Fruit fly (Drosophila melanogaster): ENCODE measurements around the gene Nelf-A.

Nelf-A gene

DNA sequence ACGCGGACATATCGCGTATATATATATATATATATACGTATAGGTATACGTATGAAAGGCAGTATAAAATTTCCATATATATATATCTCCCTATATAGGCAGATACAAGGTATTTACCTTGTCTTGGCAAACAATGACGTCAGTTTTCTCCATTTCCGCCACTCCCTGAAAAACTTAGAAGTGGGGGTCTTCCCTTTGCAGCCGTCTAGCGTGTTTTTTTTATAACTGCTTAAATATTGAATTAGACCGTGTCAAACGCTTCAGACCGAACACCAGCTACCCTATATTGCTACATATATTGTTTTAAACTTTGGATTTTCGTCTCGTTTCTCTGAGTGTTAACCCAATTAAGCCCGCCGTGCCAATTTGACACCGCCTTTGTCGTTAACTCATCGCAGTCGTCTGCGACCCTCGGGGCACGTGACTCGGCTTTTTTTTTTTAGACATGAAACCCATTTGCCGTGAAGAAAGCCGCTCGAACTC, 46.8 kb upstream of the Nelf-A start (continued):
- TF ChIP-seq CG10366 (GFP tag; IDR thresholded peaks at IDR 0.05) (no peak; the same call in 1 of the 2 replicates), CG5180 (GFP tag; optimal IDR thresholded peaks at IDR 0.05) (peak; percentile 13), cas (GFP tag; IDR thresholded peaks at IDR 0.05) (no peak), Rx (GFP tag; IDR thresholded peaks at IDR 0.05) (no peak), CG10321 (GFP tag; IDR thresholded peaks at IDR 0.05) (no peak), CG2678 (tag; optimal IDR thresholded peaks at IDR 0.05) (peak; percentile 63), Kr (GFP tag; optimal IDR thresholded peaks at IDR 0.05) (no peak), CG12659 (GFP tag; optimal IDR thresholded peaks at IDR 0.05) (peak; percentile 23), CG18599 (GFP tag; optimal IDR thresholded peaks at IDR 0.05) (peak; percentile 76), Vsx1 (GFP tag; optimal IDR thresholded peaks at IDR 0.05) (no peak), CG15011 (GFP tag; optimal IDR thresholded peaks at IDR 0.05) (peak; percentile 31), ci (GFP tag; IDR thresholded peaks at IDR 0.05) (peak; percentile 50; the same call in 1 of the 3 replicates), Mad (GFP tag; optimal IDR thresholded peaks at IDR 0.05) (no peak), CG11504 (tag; optimal IDR thresholded peaks at IDR 0.05) (peak; percentile 28), Hr51 (GFP tag; optimal IDR thresholded peaks at IDR 0.05) (peak in 1 of 2 experiments; percentile 3), CG14441 (GFP tag; IDR thresholded peaks at IDR 0.05) (peak; percentile 62), nau (GFP tag; optimal IDR thresholded peaks at IDR 0.05) (peak; percentile 5), CG14710 (tag; optimal IDR thresholded peaks at IDR 0.05) (peak; percentile 27)

DNA sequence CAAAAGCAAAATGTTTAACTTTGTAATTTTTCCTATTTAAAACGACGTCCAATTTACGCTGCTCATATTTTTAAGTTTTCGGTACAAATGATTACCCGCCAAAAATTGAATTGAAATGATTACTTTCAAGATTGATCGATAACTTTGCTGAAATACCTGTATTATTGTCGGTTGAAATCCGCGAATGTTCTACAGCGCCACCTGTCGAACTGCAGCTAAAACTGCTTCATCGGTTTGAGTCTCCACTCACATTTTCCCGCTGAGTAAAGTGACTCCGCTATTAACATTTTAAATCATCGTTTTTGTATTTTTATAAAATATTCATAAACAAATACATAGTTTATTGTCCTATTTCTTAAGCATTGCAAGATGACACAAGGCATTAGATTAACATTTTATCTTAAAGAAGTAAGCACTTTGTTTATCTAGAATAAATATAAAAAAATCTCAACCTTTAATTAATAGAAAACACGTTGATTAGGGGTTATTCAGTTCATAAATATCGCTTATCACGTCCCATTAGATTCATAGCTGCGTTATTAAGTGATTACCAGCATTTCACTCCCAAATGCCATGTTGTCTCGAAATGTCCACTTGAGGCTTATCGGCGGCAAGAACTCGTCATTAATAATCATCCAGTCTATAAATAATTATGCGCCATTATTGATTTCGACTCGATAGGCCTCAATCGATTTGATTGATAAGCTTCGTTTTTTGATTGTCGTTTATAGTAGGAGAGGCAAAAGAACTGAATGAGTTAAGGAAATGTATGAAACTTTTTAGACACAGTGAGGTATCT, 43.7 kb upstream of the Nelf-A start:
- TF ChIP-seq CG31365 (tag; optimal IDR thresholded peaks at IDR 0.05), result peak; percentile 90
- TF ChIP-seq grn (GFP tag; optimal IDR thresholded peaks at IDR 0.05), result peak; percentile 90
- peak; percentile 43; the same call in 1 of the 2 replicates for TF ChIP-seq CG32532 (GFP tag; IDR thresholded peaks at IDR 0.05)
- peak; percentile 13 for TF ChIP-seq BtbVII (GFP tag; optimal IDR thresholded peaks at IDR 0.05)
- TF ChIP-seq CG2116 (GFP tag; optimal IDR thresholded peaks at IDR 0.05), result peak; percentile 42
- TF ChIP-seq trem (tag; optimal IDR thresholded peaks at IDR 0.05), result peak; percentile 20
- TF ChIP-seq CTCF (GFP tag; optimal IDR thresholded peaks at IDR 0.05), result peak; percentile 97
- TF ChIP-seq lab (GFP tag; optimal IDR thresholded peaks at IDR 0.05), result peak; percentile 12
- peak; percentile 45; the same call in 1 of the 2 replicates for TF ChIP-seq sob (GFP tag; IDR thresholded peaks at IDR 0.05)
- peak; percentile 51 for TF ChIP-seq CG2678 (tag; optimal IDR thresholded peaks at IDR 0.05)
- TF ChIP-seq Scr (GFP tag; IDR thresholded peaks at IDR 0.05; ENCODE audit: partially characterized antibody), result peak; percentile 43; the same call in 1 of the 2 replicates
- TF ChIP-seq CG17568 (GFP tag; optimal IDR thresholded peaks at IDR 0.05), result no peak
- TF ChIP-seq Xrp1 (GFP tag; IDR thresholded peaks at IDR 0.05), result peak; percentile 17; the same call in 1 of the 2 replicates
- TF ChIP-seq ranshi (GFP tag; IDR thresholded peaks at IDR 0.05), result no peak
- 0 out of 3 replicates have a peak, but pooled peaks have one; percentile 41 for TF ChIP-seq vnd (GFP tag; IDR thresholded peaks at IDR 0.05; ENCODE audit: partially characterized antibody)
- no peak for TF ChIP-seq CrebB (tag; optimal IDR thresholded peaks at IDR 0.05)
- TF ChIP-seq unc-4 (GFP tag; IDR thresholded peaks at IDR 0.05; ENCODE audit: partially characterized antibody), result peak; percentile 43; the same call in 1 of the 2 replicates
- no peak for TF ChIP-seq lmd (GFP tag; IDR thresholded peaks at IDR 0.05)
- peak; percentile 88 for TF ChIP-seq E2f2 (GFP tag; IDR thresholded peaks at IDR 0.05)
- TF ChIP-seq Rfx (GFP tag; IDR thresholded peaks at IDR 0.05), result peak; percentile 67
- TF ChIP-seq CG15514 (GFP tag; optimal IDR thresholded peaks at IDR 0.05), result peak; percentile 40
- TF ChIP-seq bbx (GFP tag; IDR thresholded peaks at IDR 0.05; ENCODE audit: partially characterized antibody), result peak; percentile 51
- TF ChIP-seq pzg (GFP tag; optimal IDR thresholded peaks at IDR 0.05), result peak; percentile 76
- peak; percentile 37 for TF ChIP-seq CG34376 (GFP tag; optimal IDR thresholded peaks at IDR 0.05)
- peak; percentile 44 for TF ChIP-seq CG42726 (GFP tag; IDR thresholded peaks at IDR 0.05; ENCODE audit: partially characterized antibody)
- no peak for TF ChIP-seq fd102C (GFP tag; optimal IDR thresholded peaks at IDR 0.05)
- TF ChIP-seq pita (GFP tag; optimal IDR thresholded peaks at IDR 0.05), result peak; percentile 58
- peak; percentile 66 for TF ChIP-seq sd (tag; optimal IDR thresholded peaks at IDR 0.05)
- no peak for TF ChIP-seq corto (GFP tag; optimal IDR thresholded peaks at IDR 0.05)
- peak; percentile 64 for TF ChIP-seq tna (GFP tag; IDR thresholded peaks at IDR 0.05; ENCODE audit: partially characterized antibody)
